ENCODE assay signal across 1 fruit fly cellular context in genomic region chr3R:26036153-26037144, dm6.
TF ChIP-seq lines count a peak whose summit lies in the region.

No protein-coding gene starts in this region.

TF ChIP-seq in whole organism, embryonic, 481 proteins besides CTCF, POLR2A, EP300 and RAD21 (continued from another document and continues in another):
- TF ChIP-seq CG31224 (GFP tag; IDR thresholded peaks at IDR 0.05; lab: Robert Waterston, UW): no peak
- TF ChIP-seq HmgD (GFP tag; optimal IDR thresholded peaks at IDR 0.05; lab: Kevin White, UChicago): no peak
- TF ChIP-seq CG13894 (tag; optimal IDR thresholded peaks at IDR 0.05; lab: Kevin White, UChicago): no peak
- 0 out of 2 replicates have a peak, but pooled peaks have one; percentile 24 for TF ChIP-seq sob (GFP tag; IDR thresholded peaks at IDR 0.05; lab: Robert Waterston, UW)
- TF ChIP-seq abd-A (tag; optimal IDR thresholded peaks at IDR 0.05; lab: Kevin White, UChicago): peak; percentile 11
- peak; percentile 17; the same call in 1 of the 4 replicates for TF ChIP-seq Gug (GFP tag; IDR thresholded peaks at IDR 0.05; lab: Robert Waterston, UW)
- peak; percentile 73 for TF ChIP-seq CG8089 (GFP tag; optimal IDR thresholded peaks at IDR 0.05; lab: Kevin White, UChicago)
- peak; percentile 49 for TF ChIP-seq CG9797 (GFP tag; optimal IDR thresholded peaks at IDR 0.05; lab: Kevin White, UChicago)
- TF ChIP-seq her (GFP tag; optimal IDR thresholded peaks at IDR 0.05; lab: Kevin White, UChicago): peak; percentile 26
- TF ChIP-seq tx (GFP tag; optimal IDR thresholded peaks at IDR 0.05; lab: Kevin White, UChicago): peak; percentile 69
- TF ChIP-seq CG11560 (tag; IDR thresholded peaks at IDR 0.05; lab: Robert Waterston, UW): no peak
- peak; percentile 83 for TF ChIP-seq CG12236 (GFP tag; optimal IDR thresholded peaks at IDR 0.05; lab: Kevin White, UChicago)
- peak; percentile 91 for TF ChIP-seq grau (tag; optimal IDR thresholded peaks at IDR 0.05; lab: Kevin White, UChicago)
- no peak for TF ChIP-seq CG1647 (GFP tag; optimal IDR thresholded peaks at IDR 0.05; lab: Kevin White, UChicago)
- no peak for TF ChIP-seq CG1832 (GFP tag; optimal IDR thresholded peaks at IDR 0.05; lab: Kevin White, UChicago)
- peak; percentile 77 for TF ChIP-seq bab2 (GFP tag; optimal IDR thresholded peaks at IDR 0.05; lab: Kevin White, UChicago)
- TF ChIP-seq CG31388 (GFP tag; optimal IDR thresholded peaks at IDR 0.05; lab: Kevin White, UChicago): peak; percentile 55
- peak; percentile 52 for TF ChIP-seq sug (tag; optimal IDR thresholded peaks at IDR 0.05; lab: Kevin White, UChicago)
- TF ChIP-seq exex (tag; optimal IDR thresholded peaks at IDR 0.05; lab: Kevin White, UChicago): peak; percentile 23
- TF ChIP-seq dm (GFP tag; optimal IDR thresholded peaks at IDR 0.05; lab: Kevin White, UChicago): peak; percentile 64
- TF ChIP-seq CG6791 (GFP tag; IDR thresholded peaks at IDR 0.05; lab: Robert Waterston, UW; ENCODE audit: partially characterized antibody): peak; percentile 67; the same call in 2 of the 3 replicates
- peak; percentile 83 for TF ChIP-seq onecut (GFP tag; IDR thresholded peaks at IDR 0.05; lab: Robert Waterston, UW)
- TF ChIP-seq so (GFP tag; IDR thresholded peaks at IDR 0.05; lab: Robert Waterston, UW): peak; percentile 45; the same call in 1 of the 3 replicates
- peak; percentile 50; the same call in 1 of the 2 replicates for TF ChIP-seq ssp (GFP tag; IDR thresholded peaks at IDR 0.05; lab: Robert Waterston, UW)
- TF ChIP-seq fd96Cb (tag; optimal IDR thresholded peaks at IDR 0.05; lab: Kevin White, UChicago): peak; percentile 94
- TF ChIP-seq zen2 (GFP tag; IDR thresholded peaks at IDR 0.05; lab: Robert Waterston, UW; ENCODE audit: partially characterized antibody): 0 out of 3 replicates have a peak, but pooled peaks have one; percentile 9
- TF ChIP-seq CG15479 (GFP tag; optimal IDR thresholded peaks at IDR 0.05; lab: Kevin White, UChicago): peak; percentile 97
- TF ChIP-seq ash1 (GFP tag; optimal IDR thresholded peaks at IDR 0.05; lab: Kevin White, UChicago): no peak
- no peak for TF ChIP-seq unc-4 (GFP tag; IDR thresholded peaks at IDR 0.05; lab: Robert Waterston, UW; ENCODE audit: partially characterized antibody)
- peak; percentile 30 for TF ChIP-seq mam (GFP tag; optimal IDR thresholded peaks at IDR 0.05; lab: Kevin White, UChicago)
- TF ChIP-seq Lpt (GFP tag; optimal IDR thresholded peaks at IDR 0.05; lab: Kevin White, UChicago): no peak
- no peak for TF ChIP-seq CG18011 (GFP tag; optimal IDR thresholded peaks at IDR 0.05; lab: Kevin White, UChicago)
- peak; percentile 44; the same call in 1 of the 2 replicates for TF ChIP-seq E2f2 (GFP tag; IDR thresholded peaks at IDR 0.05; lab: Robert Waterston, UW)
- peak; percentile 61 for TF ChIP-seq CG32772 (GFP tag; IDR thresholded peaks at IDR 0.05; lab: Robert Waterston, UW)
- peak; percentile 96 for TF ChIP-seq Kr (GFP tag; optimal IDR thresholded peaks at IDR 0.05; lab: Kevin White, UChicago)
- TF ChIP-seq ttk (GFP tag; IDR thresholded peaks at IDR 0.05; lab: Robert Waterston, UW): peak; percentile 45; the same call in 1 of the 2 replicates
- TF ChIP-seq ac (GFP tag; optimal IDR thresholded peaks at IDR 0.05; lab: Kevin White, UChicago): peak; percentile 94
- TF ChIP-seq YL-1 (GFP tag; optimal IDR thresholded peaks at IDR 0.05; lab: Kevin White, UChicago): peak; percentile 74
- TF ChIP-seq Ets65A (GFP tag; lab: Kevin White, UChicago): peak; percentile 90
- TF ChIP-seq CG8281 (tag; optimal IDR thresholded peaks at IDR 0.05; lab: Kevin White, UChicago): peak; percentile 77
- 0 out of 2 replicates have a peak, but pooled peaks have one; percentile 27 for TF ChIP-seq CG14667 (GFP tag; IDR thresholded peaks at IDR 0.05; lab: Robert Waterston, UW)
- TF ChIP-seq lov (optimal IDR thresholded peaks at IDR 0.05; lab: Kevin White, UChicago): no peak
- TF ChIP-seq lov (GFP tag; IDR thresholded peaks at IDR 0.05; lab: Robert Waterston, UW): peak; percentile 36; the same call in 2 of the 3 replicates
- TF ChIP-seq CG15514 (GFP tag; optimal IDR thresholded peaks at IDR 0.05; lab: Kevin White, UChicago): no peak
- TF ChIP-seq gsb-n (tag; optimal IDR thresholded peaks at IDR 0.05; lab: Kevin White, UChicago): peak; percentile 97
- TF ChIP-seq CG6765 (GFP tag; optimal IDR thresholded peaks at IDR 0.05; lab: Kevin White, UChicago): no peak
- 0 out of 3 replicates have a peak, but pooled peaks have one; percentile 22 for TF ChIP-seq Aef1 (GFP tag; IDR thresholded peaks at IDR 0.05; lab: Robert Waterston, UW)
- peak; percentile 82 for TF ChIP-seq CG5180 (GFP tag; optimal IDR thresholded peaks at IDR 0.05; lab: Kevin White, UChicago)
- TF ChIP-seq amos (GFP tag; IDR thresholded peaks at IDR 0.05; lab: Robert Waterston, UW; ENCODE audit: partially characterized antibody): peak; percentile 23; the same call in 1 of the 2 replicates
- peak; percentile 63 for TF ChIP-seq jumu (GFP tag; optimal IDR thresholded peaks at IDR 0.05; lab: Kevin White, UChicago)
- TF ChIP-seq Myb (GFP tag; optimal IDR thresholded peaks at IDR 0.05; lab: Kevin White, UChicago): peak; percentile 30
- peak; percentile 25 for TF ChIP-seq CG31365 (tag; optimal IDR thresholded peaks at IDR 0.05; lab: Kevin White, UChicago)
- TF ChIP-seq CG6689 (GFP tag; IDR thresholded peaks at IDR 0.05; lab: Robert Waterston, UW): peak; percentile 80
- TF ChIP-seq Dll (GFP tag; IDR thresholded peaks at IDR 0.05; lab: Robert Waterston, UW; ENCODE audit: partially characterized antibody): no peak
- peak; percentile 37 for TF ChIP-seq CG12769 (tag; optimal IDR thresholded peaks at IDR 0.05; lab: Kevin White, UChicago)
- TF ChIP-seq CG7357 (GFP tag; IDR thresholded peaks at IDR 0.05; lab: Robert Waterston, UW): peak; percentile 44; the same call in 1 of the 3 replicates
- TF ChIP-seq lbe (GFP tag; optimal IDR thresholded peaks at IDR 0.05; lab: Kevin White, UChicago): peak; percentile 71
- TF ChIP-seq CG11247 (GFP tag; IDR thresholded peaks at IDR 0.05; lab: Robert Waterston, UW): no peak
- no peak for TF ChIP-seq B-H2 (GFP tag; optimal IDR thresholded peaks at IDR 0.05; lab: Kevin White, UChicago)
- TF ChIP-seq fd64A (GFP tag; optimal IDR thresholded peaks at IDR 0.05; lab: Kevin White, UChicago): peak; percentile 84
- TF ChIP-seq CG10147 (GFP tag; optimal IDR thresholded peaks at IDR 0.05; lab: Kevin White, UChicago): peak; percentile 71
- TF ChIP-seq Lhr (GFP tag; optimal IDR thresholded peaks at IDR 0.05; lab: Kevin White, UChicago): peak; percentile 86
- no peak for TF ChIP-seq CG2120 (GFP tag; optimal IDR thresholded peaks at IDR 0.05; lab: Kevin White, UChicago)
- peak; percentile 61 for TF ChIP-seq NfI (GFP tag; optimal IDR thresholded peaks at IDR 0.05; lab: Kevin White, UChicago)
- TF ChIP-seq CG3838 (GFP tag; optimal IDR thresholded peaks at IDR 0.05; lab: Kevin White, UChicago): peak; percentile 36
- 0 out of 2 replicates have a peak, but pooled peaks have one; percentile 35 for TF ChIP-seq sens-2 (GFP tag; IDR thresholded peaks at IDR 0.05; lab: Robert Waterston, UW)
- TF ChIP-seq Fer1 (GFP tag; optimal IDR thresholded peaks at IDR 0.05; lab: Kevin White, UChicago): peak; percentile 57
- TF ChIP-seq ewg (GFP tag; optimal IDR thresholded peaks at IDR 0.05; lab: Kevin White, UChicago): peak; percentile 78
- peak in 1 of 3 experiments; percentile 100 for TF ChIP-seq lola (GFP tag; optimal IDR thresholded peaks at IDR 0.05; lab: Kevin White, UChicago)
- peak; percentile 74; the same call in 2 of the 3 replicates for TF ChIP-seq dysf (GFP tag; IDR thresholded peaks at IDR 0.05; lab: Robert Waterston, UW)
- TF ChIP-seq CG10654 (GFP tag; optimal IDR thresholded peaks at IDR 0.05; lab: Kevin White, UChicago): peak; percentile 53
- peak; percentile 87 for TF ChIP-seq CG12219 (GFP tag; optimal IDR thresholded peaks at IDR 0.05; lab: Kevin White, UChicago)
- peak; percentile 38; the same call in 1 of the 2 replicates for TF ChIP-seq CG4360 (GFP tag; IDR thresholded peaks at IDR 0.05; lab: Robert Waterston, UW)
- no peak for TF ChIP-seq Sin3A (optimal IDR thresholded peaks at IDR 0.05; lab: Kevin White, UChicago)
- TF ChIP-seq nau (GFP tag; optimal IDR thresholded peaks at IDR 0.05; lab: Kevin White, UChicago): peak; percentile 78
- no peak for TF ChIP-seq sr (GFP tag; IDR thresholded peaks at IDR 0.05; lab: Robert Waterston, UW)
- TF ChIP-seq dmrt99B (tag; optimal IDR thresholded peaks at IDR 0.05; lab: Kevin White, UChicago): peak; percentile 93
- TF ChIP-seq cas (GFP tag; IDR thresholded peaks at IDR 0.05; lab: Robert Waterston, UW): no peak
- peak; percentile 96 for TF ChIP-seq Ssrp (tag; optimal IDR thresholded peaks at IDR 0.05; lab: Kevin White, UChicago)
- peak; percentile 90 for TF ChIP-seq nom (GFP tag; optimal IDR thresholded peaks at IDR 0.05; lab: Kevin White, UChicago)
- peak; percentile 78 for TF ChIP-seq CG15011 (GFP tag; optimal IDR thresholded peaks at IDR 0.05; lab: Kevin White, UChicago)
- TF ChIP-seq Ets97D (GFP tag; optimal IDR thresholded peaks at IDR 0.05; lab: Kevin White, UChicago): peak; percentile 40
- peak; percentile 97 for TF ChIP-seq CG15601 (tag; optimal IDR thresholded peaks at IDR 0.05; lab: Kevin White, UChicago)
- TF ChIP-seq CG17912 (GFP tag; optimal IDR thresholded peaks at IDR 0.05; lab: Kevin White, UChicago): no peak
- peak; percentile 88 for TF ChIP-seq tap (tag; optimal IDR thresholded peaks at IDR 0.05; lab: Kevin White, UChicago)
- peak; percentile 70 for TF ChIP-seq CG2116 (GFP tag; optimal IDR thresholded peaks at IDR 0.05; lab: Kevin White, UChicago)
- TF ChIP-seq HmgZ (tag; optimal IDR thresholded peaks at IDR 0.05; lab: Kevin White, UChicago): peak; percentile 49
- peak; percentile 96 for TF ChIP-seq Sox100B (GFP tag; optimal IDR thresholded peaks at IDR 0.05; lab: Kevin White, UChicago)
- TF ChIP-seq insv (GFP tag; optimal IDR thresholded peaks at IDR 0.05; lab: Kevin White, UChicago): peak; percentile 31 to 37
- peak; percentile 64 for TF ChIP-seq CG17802 (tag; optimal IDR thresholded peaks at IDR 0.05; lab: Kevin White, UChicago)
- TF ChIP-seq CG43689 (GFP tag; IDR thresholded peaks at IDR 0.05; lab: Robert Waterston, UW): no peak
- TF ChIP-seq pzg (GFP tag; optimal IDR thresholded peaks at IDR 0.05; lab: Kevin White, UChicago): no peak
- no peak; the same call in 1 of the 2 replicates for TF ChIP-seq CG4730 (GFP tag; IDR thresholded peaks at IDR 0.05; lab: Robert Waterston, UW)
- TF ChIP-seq B-H1 (GFP tag; IDR thresholded peaks at IDR 0.05; lab: Robert Waterston, UW): no peak
- TF ChIP-seq CG11398 (GFP tag; optimal IDR thresholded peaks at IDR 0.05; lab: Kevin White, UChicago): peak; percentile 67
- TF ChIP-seq bigmax (GFP tag; optimal IDR thresholded peaks at IDR 0.05; lab: Kevin White, UChicago): no peak
- TF ChIP-seq pho (GFP tag; optimal IDR thresholded peaks at IDR 0.05; lab: Kevin White, UChicago): peak; percentile 19
- TF ChIP-seq CoRest (tag; optimal IDR thresholded peaks at IDR 0.05; lab: Kevin White, UChicago): peak; percentile 96
- TF ChIP-seq Dip2 (GFP tag; IDR thresholded peaks at IDR 0.05; lab: Robert Waterston, UW): no peak
- TF ChIP-seq phol (tag; optimal IDR thresholded peaks at IDR 0.05; lab: Kevin White, UChicago): peak; percentile 97
- TF ChIP-seq CG10462 (GFP tag; optimal IDR thresholded peaks at IDR 0.05; lab: Kevin White, UChicago): peak; percentile 84
- TF ChIP-seq Six4 (GFP tag; optimal IDR thresholded peaks at IDR 0.05; lab: Kevin White, UChicago): peak; percentile 74
- peak; percentile 69 for TF ChIP-seq Awh (GFP tag; IDR thresholded peaks at IDR 0.05; lab: Robert Waterston, UW)
- no peak for TF ChIP-seq mirr (GFP tag; optimal IDR thresholded peaks at IDR 0.05; lab: Kevin White, UChicago)
- no peak for TF ChIP-seq schlank (tag; optimal IDR thresholded peaks at IDR 0.05; lab: Kevin White, UChicago)
- peak; percentile 62 for TF ChIP-seq HLH3B (GFP tag; IDR thresholded peaks at IDR 0.05; lab: Robert Waterston, UW)
- TF ChIP-seq sqz (GFP tag; optimal IDR thresholded peaks at IDR 0.05; lab: Kevin White, UChicago): peak; percentile 95
- peak; percentile 32 for TF ChIP-seq Hmr (GFP tag; optimal IDR thresholded peaks at IDR 0.05; lab: Kevin White, UChicago)
- peak; percentile 86 for TF ChIP-seq CG4404 (GFP tag; IDR thresholded peaks at IDR 0.05; lab: Robert Waterston, UW)
- no peak for TF ChIP-seq slbo (GFP tag; IDR thresholded peaks at IDR 0.05; lab: Robert Waterston, UW)
- no peak for TF ChIP-seq luna (GFP tag; optimal IDR thresholded peaks at IDR 0.05; lab: Kevin White, UChicago)
- no peak for TF ChIP-seq chinmo (GFP tag; IDR thresholded peaks at IDR 0.05; lab: Robert Waterston, UW; ENCODE audit: partially characterized antibody)
- no peak; the same call in 2 of the 3 replicates for TF ChIP-seq ase (GFP tag; IDR thresholded peaks at IDR 0.05; lab: Robert Waterston, UW)
- TF ChIP-seq CG14441 (GFP tag; IDR thresholded peaks at IDR 0.05; lab: Robert Waterston, UW): no peak
- peak; percentile 87 for TF ChIP-seq CG17385 (GFP tag; optimal IDR thresholded peaks at IDR 0.05; lab: Kevin White, UChicago)
- peak; percentile 73 for TF ChIP-seq slp2 (GFP tag; optimal IDR thresholded peaks at IDR 0.05; lab: Kevin White, UChicago)
- no peak for TF ChIP-seq Dfd (GFP tag; optimal IDR thresholded peaks at IDR 0.05; lab: Kevin White, UChicago)
- no peak for TF ChIP-seq repo (GFP tag; optimal IDR thresholded peaks at IDR 0.05; lab: Kevin White, UChicago)
- peak; percentile 89 for TF ChIP-seq Asciz (GFP tag; optimal IDR thresholded peaks at IDR 0.05; lab: Kevin White, UChicago)
- no peak for TF ChIP-seq fd3F (GFP tag; optimal IDR thresholded peaks at IDR 0.05; lab: Kevin White, UChicago)
- TF ChIP-seq CG16863 (GFP tag; optimal IDR thresholded peaks at IDR 0.05; lab: Kevin White, UChicago): peak; percentile 68
- TF ChIP-seq CG14050 (GFP tag; IDR thresholded peaks at IDR 0.05; lab: Robert Waterston, UW): no peak
- peak; percentile 57 for TF ChIP-seq lab (GFP tag; optimal IDR thresholded peaks at IDR 0.05; lab: Kevin White, UChicago)
- TF ChIP-seq CG12744 (GFP tag; optimal IDR thresholded peaks at IDR 0.05; lab: Kevin White, UChicago): peak; percentile 49
- TF ChIP-seq Rfx (GFP tag; IDR thresholded peaks at IDR 0.05; lab: Robert Waterston, UW): no peak
- peak; percentile 38 for TF ChIP-seq CG6854 (GFP tag; optimal IDR thresholded peaks at IDR 0.05; lab: Kevin White, UChicago)
- peak; percentile 86 for TF ChIP-seq CG30431 (GFP tag; optimal IDR thresholded peaks at IDR 0.05; lab: Kevin White, UChicago)
- peak; percentile 77 for TF ChIP-seq Atf3 (GFP tag; optimal IDR thresholded peaks at IDR 0.05; lab: Kevin White, UChicago)
- peak; percentile 65; the same call in 1 of the 2 replicates for TF ChIP-seq E2f1 (GFP tag; IDR thresholded peaks at IDR 0.05; lab: Robert Waterston, UW)
- TF ChIP-seq Camta (GFP tag; optimal IDR thresholded peaks at IDR 0.05; lab: Kevin White, UChicago): peak; percentile 76
